Fruit fly (Drosophila melanogaster) whole organism, embryonic: ENCODE results near the gene CG5043.
A peak's percentile ranks its signal among the peaks of the same experiment; 100 is the strongest.

Experiments used
- CG10431 ChIP-seq: fragments of 200-800 bp; sonication (Bioruptor generic); optimal IDR thresholded peaks from 3 replicates; lab custom pipeline; 2018; ENCODE audit warnings: missing biosample characterization, mild to moderate bottlenecking, missing genetic modification characterization
- CG10543 ChIP-seq: fragments of 200-800 bp; sonication (Bioruptor generic); optimal IDR thresholded peaks from 3 replicates; lab custom pipeline; 2017; ENCODE audit warnings: missing biosample characterization, mild to moderate bottlenecking, missing genetic modification characterization, moderate library complexity
- CG11247 ChIP-seq: fragments of 200-800 bp; sonication (Bioruptor generic); IDR thresholded peaks from 2 replicates; pipeline ENCODE4 v1.3.6; 2022; ENCODE audit warnings: missing biosample characterization, missing genetic modification characterization
- CG11695 ChIP-seq: fragments of 200-800 bp; sonication (Bioruptor generic); IDR thresholded peaks from 3 replicates; pipeline ENCODE4 v1.3.6; 2022; ENCODE audit warnings: missing biosample characterization, missing genetic modification characterization
- CG13287 ChIP-seq: fragments of 200-800 bp; sonication (Bioruptor generic); IDR thresholded peaks from 2 replicates; pipeline ENCODE4 v1.3.6; 2022; ENCODE audit warnings: missing biosample characterization, missing genetic modification characterization; ENCODE audit not compliant: partially characterized antibody
- CG14014 ChIP-seq: fragments of 200-800 bp; sonication (Bioruptor generic); IDR thresholded peaks from 2 replicates; pipeline ENCODE4 v1.3.6; 2022; ENCODE audit warnings: missing biosample characterization, missing genetic modification characterization
- CG14965 ChIP-seq: fragments of 200-800 bp; sonication (Bioruptor generic); optimal IDR thresholded peaks from 2 replicates; lab custom pipeline; 2016; ENCODE audit warnings: missing biosample characterization, missing genetic modification characterization, borderline replicate concordance
- CG15011 ChIP-seq: fragments of 200-800 bp; sonication (Bioruptor generic); optimal IDR thresholded peaks from 3 replicates; lab custom pipeline; 2018; ENCODE audit warnings: missing biosample characterization, mild to moderate bottlenecking, missing genetic modification characterization
- CG15601 ChIP-seq: fragments of 200-800 bp; sonication (Bioruptor generic); optimal IDR thresholded peaks from 3 replicates; lab custom pipeline; 2019; ENCODE audit warnings: missing biosample characterization, mild to moderate bottlenecking, missing genetic modification characterization, moderate library complexity
- CG17328 ChIP-seq: fragments of 200-800 bp; sonication (Bioruptor generic); IDR thresholded peaks from 2 replicates; pipeline ENCODE4 v1.3.6; 2022; ENCODE audit warnings: missing biosample characterization, missing genetic modification characterization
- CG18476 ChIP-seq: fragments of 200-800 bp; sonication (Bioruptor generic); optimal IDR thresholded peaks from 2 replicates; lab custom pipeline; 2016; ENCODE audit warnings: missing biosample characterization, mild to moderate bottlenecking, missing genetic modification characterization
- CG2129 ChIP-seq: fragments of 200-800 bp; sonication (Bioruptor generic); IDR thresholded peaks from 2 replicates; pipeline ENCODE4 v1.3.6; 2022; ENCODE audit warnings: missing biosample characterization, missing genetic modification characterization; ENCODE audit not compliant: partially characterized antibody
- CG30431 ChIP-seq: fragments of 200-800 bp; sonication (Bioruptor generic); optimal IDR thresholded peaks from 2 replicates; lab custom pipeline; 2017; ENCODE audit warnings: missing biosample characterization, missing genetic modification characterization
- CG43689 ChIP-seq: fragments of 200-800 bp; sonication (Bioruptor generic); IDR thresholded peaks from 2 replicates; pipeline ENCODE4 v1.3.6; 2022; ENCODE audit warnings: missing biosample characterization, missing genetic modification characterization
- CG5180 ChIP-seq: fragments of 200-800 bp; sonication (Bioruptor generic); optimal IDR thresholded peaks from 3 replicates; lab custom pipeline; 2017; ENCODE audit warnings: missing biosample characterization, missing genetic modification characterization, mild to moderate bottlenecking, moderate library complexity, missing genetic modification reagents
- CG6654 ChIP-seq: fragments of 200-800 bp; sonication (Bioruptor generic); optimal IDR thresholded peaks from 2 replicates; lab custom pipeline; 2017; ENCODE audit warnings: missing biosample characterization, mild to moderate bottlenecking, missing genetic modification characterization
- CG7271 ChIP-seq: fragments of 200-800 bp; sonication (Bioruptor generic); optimal IDR thresholded peaks from 2 replicates; lab custom pipeline; 2018; ENCODE audit warnings: missing biosample characterization, mild to moderate bottlenecking, missing genetic modification characterization, moderate library complexity
- Doc3 ChIP-seq: fragments of 200-800 bp; sonication (Bioruptor generic); IDR thresholded peaks from 3 replicates; pipeline ENCODE4 v1.3.6; 2022; ENCODE audit warnings: missing biosample characterization, missing genetic modification characterization; ENCODE audit not compliant: partially characterized antibody
- E2f2 ChIP-seq: fragments of 200-800 bp; sonication (Bioruptor generic); IDR thresholded peaks from 2 replicates; pipeline ENCODE4 v1.3.6; 2022; ENCODE audit warnings: missing biosample characterization, missing genetic modification characterization
- GATAe ChIP-seq: fragments of 200-800 bp; sonication (Bioruptor generic); conservative IDR thresholded peaks from 2 replicates; pipeline ENCODE4 v1.3.6; 2022; ENCODE audit warnings: missing biosample characterization, missing genetic modification characterization
- Gsc ChIP-seq: fragments of 200-800 bp; sonication (Bioruptor generic); IDR thresholded peaks from 2 replicates; pipeline ENCODE4 v1.3.6; 2022; ENCODE audit warnings: missing biosample characterization, missing genetic modification characterization
- H2.0 ChIP-seq: fragments of 200-800 bp; sonication (Bioruptor generic); IDR thresholded peaks from 2 replicates; pipeline ENCODE4 v1.3.6; 2022; ENCODE audit warnings: missing biosample characterization, missing genetic modification characterization
- Hand ChIP-seq: fragments of 200-800 bp; sonication (Bioruptor generic); optimal IDR thresholded peaks from 2 replicates; lab custom pipeline; 2017; ENCODE audit warnings: mild to moderate bottlenecking, missing biosample characterization, missing genetic modification reagents, missing genetic modification characterization
- MESR4 ChIP-seq: fragments of 200-800 bp; sonication (Bioruptor generic); optimal IDR thresholded peaks from 2 replicates; lab custom pipeline; 2018; ENCODE audit warnings: missing biosample characterization, mild to moderate bottlenecking, missing genetic modification characterization, moderate library complexity
- Meics ChIP-seq: fragments of 200-800 bp; sonication (Bioruptor generic); optimal IDR thresholded peaks from 2 replicates; lab custom pipeline; 2017; ENCODE audit warnings: missing biosample characterization, mild to moderate bottlenecking, missing genetic modification characterization
- NC2β ChIP-seq: fragments of 200-800 bp; sonication (Bioruptor generic); optimal IDR thresholded peaks from 2 replicates; lab custom pipeline; 2016; ENCODE audit warnings: missing biosample characterization, missing genetic modification characterization
- Neu2 ChIP-seq: fragments of 200-800 bp; sonication (Bioruptor generic); optimal IDR thresholded peaks from 3 replicates; lab custom pipeline; 2016; ENCODE audit warnings: missing biosample characterization, missing genetic modification characterization, borderline replicate concordance
- Sox100B ChIP-seq: fragments of 200-800 bp; sonication (Bioruptor generic); optimal IDR thresholded peaks from 3 replicates; lab custom pipeline; 2018; ENCODE audit warnings: missing biosample characterization, mild to moderate bottlenecking, missing genetic modification characterization
- Taf1 ChIP-seq: fragments of 200-800 bp; sonication (Bioruptor generic); IDR thresholded peaks from 2 replicates; pipeline ENCODE4 v1.3.6; 2022; ENCODE audit warnings: missing biosample characterization, missing genetic modification characterization
- Vsx1 ChIP-seq: fragments of 200-800 bp; sonication (Bioruptor generic); optimal IDR thresholded peaks from 2 replicates; lab custom pipeline; 2017; ENCODE audit warnings: missing biosample characterization, mild to moderate bottlenecking, missing genetic modification characterization, missing genetic modification reagents
- bbx ChIP-seq: fragments of 200-800 bp; sonication (Bioruptor generic); IDR thresholded peaks from 2 replicates; pipeline ENCODE4 v1.3.6; 2022; ENCODE audit warnings: missing biosample characterization, missing genetic modification characterization; ENCODE audit not compliant: partially characterized antibody
- eve ChIP-seq, 2 experiments: fragments of >200 bp; optimal IDR thresholded peaks; 2 replicates each; lab custom pipeline; 2017; ENCODE audit warnings: missing biosample characterization in 2 of 2, missing genetic modification characterization in 2 of 2
- fd3F ChIP-seq: fragments of 200-800 bp; sonication (Bioruptor generic); optimal IDR thresholded peaks from 2 replicates; lab custom pipeline; 2018; ENCODE audit warnings: missing biosample characterization, mild to moderate bottlenecking, missing genetic modification characterization, moderate library complexity
- fru ChIP-seq: fragments of >200 bp; optimal IDR thresholded peaks from 2 replicates; lab custom pipeline; 2017
- h ChIP-seq: fragments of >200 bp; optimal IDR thresholded peaks from 2 replicates; lab custom pipeline; 2017
- kni ChIP-seq: fragments of 200-800 bp; sonication (Bioruptor generic); optimal IDR thresholded peaks from 3 replicates; lab custom pipeline; 2017; ENCODE audit warnings: mild to moderate bottlenecking, missing biosample characterization, missing genetic modification reagents, missing genetic modification characterization
- lbe ChIP-seq: fragments of 200-800 bp; sonication (Bioruptor generic); optimal IDR thresholded peaks from 2 replicates; lab custom pipeline; 2016; ENCODE audit warnings: missing biosample characterization, mild to moderate bottlenecking, missing genetic modification characterization
- lilli ChIP-seq: fragments of 200-800 bp; sonication (Bioruptor generic); optimal IDR thresholded peaks from 3 replicates; lab custom pipeline; 2016; ENCODE audit warnings: missing biosample characterization, missing genetic modification characterization
- nau ChIP-seq: fragments of 200-800 bp; sonication (Bioruptor generic); optimal IDR thresholded peaks from 3 replicates; lab custom pipeline; 2017; ENCODE audit warnings: missing biosample characterization, mild to moderate bottlenecking, missing genetic modification characterization, missing genetic modification reagents
- prd ChIP-seq, 3 experiments: fragments of >200 bp in 2 of 3; fragments of 200-800 bp in 1 of 3; sonication (Bioruptor generic) in 1 of 3; optimal IDR thresholded peaks in 2 of 3; IDR thresholded peaks in 1 of 3; 2 replicates in 2 of 3; 3 replicates in 1 of 3; pipeline versions ENCODE4 v1.3.6 to Lab custom; 2017 to 2022; ENCODE audit warnings: missing biosample characterization in 1 of 3, missing genetic modification characterization in 1 of 3
- pum ChIP-seq: fragments of 200-800 bp; sonication (Bioruptor generic); optimal IDR thresholded peaks from 2 replicates; lab custom pipeline; 2016; ENCODE audit warnings: missing biosample characterization, missing genetic modification characterization
- shn ChIP-seq: fragments of 200-800 bp; sonication (Bioruptor generic); optimal IDR thresholded peaks from 3 replicates; lab custom pipeline; 2016; ENCODE audit warnings: missing biosample characterization, missing genetic modification characterization
- ssp ChIP-seq: fragments of 200-800 bp; sonication (Bioruptor generic); IDR thresholded peaks from 2 replicates; pipeline ENCODE4 v1.3.6; 2022; ENCODE audit warnings: missing biosample characterization, missing genetic modification characterization
- tgo ChIP-seq: fragments of 200-800 bp; sonication (Bioruptor generic); IDR thresholded peaks from 3 replicates; pipeline ENCODE4 v1.3.6; 2022; ENCODE audit warnings: missing biosample characterization, missing genetic modification characterization
- unpg ChIP-seq: fragments of 200-800 bp; sonication (Bioruptor generic); optimal IDR thresholded peaks from 3 replicates; lab custom pipeline; 2018; ENCODE audit warnings: missing biosample characterization, mild to moderate bottlenecking, missing genetic modification characterization, moderate library complexity
- wor ChIP-seq: fragments of 200-800 bp; sonication (Bioruptor generic); IDR thresholded peaks from 2 replicates; pipeline ENCODE4 v1.3.6; 2022; ENCODE audit warnings: missing biosample characterization, missing genetic modification characterization
- z ChIP-seq: fragments of 200-800 bp; sonication (Bioruptor generic); IDR thresholded peaks from 3 replicates; pipeline ENCODE4 v1.3.6; 2022; ENCODE audit warnings: missing biosample characterization, missing genetic modification characterization
- zf30C ChIP-seq: fragments of 200-800 bp; sonication (Bioruptor generic); optimal IDR thresholded peaks from 3 replicates; lab custom pipeline; 2018; ENCODE audit warnings: missing biosample characterization, mild to moderate bottlenecking, missing genetic modification characterization
- zfh1 ChIP-seq: fragments of 200-800 bp; sonication (Bioruptor generic); IDR thresholded peaks from 3 replicates; pipeline ENCODE4 v1.3.6; 2022; ENCODE audit warnings: missing biosample characterization, missing genetic modification characterization

Gene CG5043

dm6 chr2L:17480943-17481580, 47.4 kb downstream of the CG5043 start, which contains the start of the genes fws and Lamtor3 (continued):
- no peak for TF ChIP-seq CG14965
- peak; percentile 97 for TF ChIP-seq lilli (GFP tag; lab: Kevin White, UChicago)
- peak; percentile 96 for TF ChIP-seq CG7271
- TF ChIP-seq unpg (GFP tag; lab: Kevin White, UChicago): peak; percentile 99
- peak; percentile 99 for TF ChIP-seq Taf1
- peak; percentile 82 for TF ChIP-seq CG5180 (GFP tag; lab: Kevin White, UChicago)
- peak; percentile 78 for TF ChIP-seq CG13287 (GFP tag; lab: Robert Waterston, UW)
- TF ChIP-seq CG6654 (GFP tag; lab: Kevin White, UChicago): peak; percentile 91
- no peak for TF ChIP-seq zf30C
- TF ChIP-seq nau (GFP tag; lab: Kevin White, UChicago): peak; percentile 96
- peak; percentile 95 for TF ChIP-seq ssp
- no peak for TF ChIP-seq Neu2
- peak; percentile 95 for TF ChIP-seq CG15601 (tag; lab: Kevin White, UChicago)
- TF ChIP-seq Doc3 (GFP tag; lab: Robert Waterston, UW): peak; percentile 53; the same call in 2 of the 3 replicates
- peak; percentile 99 for TF ChIP-seq H2.0 (GFP tag; lab: Robert Waterston, UW)
- TF ChIP-seq Hand (GFP tag; lab: Kevin White, UChicago): peak; percentile 92
- peak; percentile 85 for TF ChIP-seq shn (GFP tag; lab: Kevin White, UChicago)
- TF ChIP-seq CG10543 (GFP tag; lab: Kevin White, UChicago): no peak
- TF ChIP-seq zfh1 (GFP tag; lab: Robert Waterston, UW): peak; percentile 99
- TF ChIP-seq eve (GFP tag; optimal IDR thresholded peaks at IDR 0.05; lab: Kevin White, UChicago): no peak
- TF ChIP-seq pum: peak; percentile 68
- peak; percentile 99 for TF ChIP-seq CG11247 (GFP tag; lab: Robert Waterston, UW)
- TF ChIP-seq prd (optimal IDR thresholded peaks at IDR 0.05; lab: Kevin White, UChicago): no peak
- TF ChIP-seq prd (GFP tag; IDR thresholded peaks at IDR 0.05; lab: Robert Waterston, UW): peak; percentile 100
- TF ChIP-seq CG15011 (GFP tag; lab: Kevin White, UChicago): peak; percentile 94
- no peak for TF ChIP-seq bbx
- peak; percentile 98 for TF ChIP-seq lbe (GFP tag; lab: Kevin White, UChicago)
- TF ChIP-seq tgo: peak; percentile 99
- peak; percentile 98 for TF ChIP-seq fd3F (GFP tag; lab: Kevin White, UChicago)
- peak; percentile 79 for TF ChIP-seq MESR4
- peak; percentile 80 for TF ChIP-seq z (GFP tag; lab: Robert Waterston, UW)
- TF ChIP-seq CG17328 (GFP tag; lab: Robert Waterston, UW): peak; percentile 99
- peak; percentile 99 for TF ChIP-seq CG14014
- peak; percentile 74 for TF ChIP-seq NC2β
- TF ChIP-seq Gsc: peak; percentile 97
- peak; percentile 98 for TF ChIP-seq GATAe (GFP tag; lab: Robert Waterston, UW)
- TF ChIP-seq CG2129: no peak
- peak; percentile 99 for TF ChIP-seq wor
- TF ChIP-seq fru (lab: Kevin White, UChicago): no peak
- TF ChIP-seq CG43689 (GFP tag; lab: Robert Waterston, UW): peak; percentile 98
- TF ChIP-seq CG10431: peak; percentile 79
- peak; percentile 94 for TF ChIP-seq CG18476
- TF ChIP-seq CG11695 (GFP tag; lab: Robert Waterston, UW): peak; percentile 99
- no peak for TF ChIP-seq kni (GFP tag; lab: Kevin White, UChicago)
- peak; percentile 90 for TF ChIP-seq E2f2 (GFP tag; lab: Robert Waterston, UW)
- peak; percentile 98 for TF ChIP-seq CG30431
- TF ChIP-seq Vsx1: peak; percentile 95
- TF ChIP-seq Sox100B (GFP tag; lab: Kevin White, UChicago): peak; percentile 95
- peak; percentile 98 for TF ChIP-seq Meics (GFP tag; lab: Kevin White, UChicago)
- no peak for TF ChIP-seq h (lab: Kevin White, UChicago)
